Worm (Caenorhabditis elegans) whole organism, late embryonic: Measurements from ENCODE around the gene F35F10.1.

Experiments used
- C38D4.7 ChIP-seq: fragments of 200-800 bp; sonication (Bioruptor generic); optimal IDR thresholded peaks from 2 replicates; lab custom pipeline; 2018; ENCODE audit warnings: mild to moderate bottlenecking, missing genetic modification characterization, moderate library complexity, missing compliant biosample characterization
- F13H6.1 ChIP-seq: sonication (generic microtip); optimal IDR thresholded peaks from 2 replicates; lab custom pipeline; 2016; ENCODE audit warnings: missing genetic modification characterization, missing compliant biosample characterization
- K02D7.2 ChIP-seq: sonication (generic microtip); optimal IDR thresholded peaks from 2 replicates; lab custom pipeline; 2017; ENCODE audit warnings: mild to moderate bottlenecking, missing genetic modification characterization, missing compliant biosample characterization
- K09A11.1 ChIP-seq: sonication (generic microtip); optimal IDR thresholded peaks from 2 replicates; lab custom pipeline; 2017; ENCODE audit warnings: antibody characterized with exemption, mild to moderate bottlenecking, missing genetic modification characterization, missing compliant biosample characterization; ENCODE audit not compliant: insufficient read depth
- T23F11.4 ChIP-seq: fragments of 200-800 bp; sonication (Bioruptor generic); optimal IDR thresholded peaks from 2 replicates; lab custom pipeline; 2018; ENCODE audit warnings: mild to moderate bottlenecking, missing genetic modification characterization, missing compliant biosample characterization
- ama-1 ChIP-seq: fragments of 150-350 bp; optimal IDR thresholded peaks from 2 replicates; lab custom pipeline; 2014
- ceh-14 ChIP-seq: sonication (generic microtip); optimal IDR thresholded peaks from 2 replicates; lab custom pipeline; 2016; ENCODE audit warnings: missing genotype, missing genetic modification characterization, missing compliant biosample characterization
- ceh-18 ChIP-seq: sonication (generic microtip); optimal IDR thresholded peaks from 2 replicates; lab custom pipeline; 2016; ENCODE audit warnings: missing genetic modification characterization, missing compliant biosample characterization
- ceh-19 ChIP-seq: fragments of 200-800 bp; sonication (Bioruptor generic); optimal IDR thresholded peaks from 2 replicates; lab custom pipeline; 2018; ENCODE audit warnings: mild to moderate bottlenecking, missing genetic modification characterization, missing compliant biosample characterization
- ceh-2 ChIP-seq: sonication (generic microtip); optimal IDR thresholded peaks from 2 replicates; lab custom pipeline; 2016; ENCODE audit warnings: missing genotype, missing genetic modification characterization, missing compliant biosample characterization
- ceh-22 ChIP-seq: sonication (generic microtip); optimal IDR thresholded peaks from 2 replicates; lab custom pipeline; 2017; ENCODE audit warnings: missing biosample characterization, missing genetic modification characterization
- ceh-24 ChIP-seq: sonication (generic microtip); optimal IDR thresholded peaks from 2 replicates; lab custom pipeline; 2016; ENCODE audit warnings: mild to moderate bottlenecking, missing genetic modification characterization, missing compliant biosample characterization
- ceh-45 ChIP-seq: fragments of 200-800 bp; sonication (Bioruptor generic); IDR thresholded peaks from 2 replicates; pipeline ENCODE4 v1.3.6; 2022; ENCODE audit warnings: missing genetic modification reagents, missing genetic modification characterization, missing compliant biosample characterization
- ceh-48 ChIP-seq: sonication (generic microtip); optimal IDR thresholded peaks from 2 replicates; lab custom pipeline; 2016; ENCODE audit warnings: missing genetic modification characterization, inconsistent platforms, missing compliant biosample characterization
- ceh-9 ChIP-seq: sonication (generic microtip); optimal IDR thresholded peaks from 2 replicates; lab custom pipeline; 2016; ENCODE audit warnings: mild to moderate bottlenecking, missing genetic modification characterization, inconsistent platforms, missing compliant biosample characterization
- dmd-4 ChIP-seq: sonication (generic microtip); optimal IDR thresholded peaks from 2 replicates; lab custom pipeline; 2016; ENCODE audit warnings: borderline replicate concordance, missing genetic modification characterization, missing compliant biosample characterization
- elt-4 ChIP-seq: sonication (generic microtip); optimal IDR thresholded peaks from 2 replicates; lab custom pipeline; 2016; ENCODE audit warnings: missing genetic modification characterization, missing compliant biosample characterization
- ets-4 ChIP-seq: sonication (generic microtip); optimal IDR thresholded peaks from 2 replicates; lab custom pipeline; 2016; ENCODE audit warnings: missing genetic modification characterization, missing compliant biosample characterization
- fax-1 ChIP-seq: sonication (generic microtip); optimal IDR thresholded peaks from 2 replicates; lab custom pipeline; 2016; ENCODE audit warnings: missing genotype, missing genetic modification characterization, missing compliant biosample characterization
- gmeb-2 ChIP-seq: sonication (generic microtip); optimal IDR thresholded peaks from 2 replicates; lab custom pipeline; 2016; ENCODE audit warnings: missing genetic modification characterization, inconsistent platforms, missing compliant biosample characterization
- hlh-30 ChIP-seq: sonication (generic microtip); optimal IDR thresholded peaks from 2 replicates; lab custom pipeline; 2017; ENCODE audit warnings: antibody characterized with exemption, missing genetic modification characterization, missing compliant biosample characterization; ENCODE audit not compliant: insufficient read depth
- hlh-6 ChIP-seq: sonication (generic microtip); optimal IDR thresholded peaks from 2 replicates; lab custom pipeline; 2016; ENCODE audit warnings: missing genotype, missing genetic modification characterization, missing compliant biosample characterization
- lim-6 ChIP-seq: sonication (generic microtip); optimal IDR thresholded peaks from 2 replicates; lab custom pipeline; 2016; ENCODE audit warnings: missing genetic modification characterization, missing compliant biosample characterization
- lin-11 ChIP-seq: fragments of 200-800 bp; sonication (Bioruptor generic); optimal IDR thresholded peaks from 2 replicates; lab custom pipeline; 2018; ENCODE audit warnings: mild to moderate bottlenecking, missing genetic modification characterization, missing compliant biosample characterization
- madf-2 ChIP-seq: sonication (generic microtip); optimal IDR thresholded peaks from 2 replicates; lab custom pipeline; 2017; ENCODE audit warnings: missing genetic modification characterization, missing compliant biosample characterization
- mec-3 ChIP-seq: sonication (generic microtip); optimal IDR thresholded peaks from 2 replicates; lab custom pipeline; 2016; ENCODE audit warnings: borderline replicate concordance, missing genetic modification characterization, missing compliant biosample characterization
- nhr-11 ChIP-seq: fragments of 150-350 bp; optimal IDR thresholded peaks from 2 replicates; lab custom pipeline; 2014; ENCODE audit warnings: missing biosample characterization, missing genetic modification characterization
- npax-4 ChIP-seq: sonication (generic microtip); optimal IDR thresholded peaks from 2 replicates; lab custom pipeline; 2016; ENCODE audit warnings: missing genetic modification characterization, missing compliant biosample characterization
- pag-3 ChIP-seq: sonication (generic microtip); optimal IDR thresholded peaks from 2 replicates; lab custom pipeline; 2016; ENCODE audit warnings: missing compliant biosample characterization, missing genetic modification characterization, borderline replicate concordance
- pat-9 ChIP-seq: fragments of 200-800 bp; sonication (Bioruptor generic); optimal IDR thresholded peaks from 2 replicates; lab custom pipeline; 2018; ENCODE audit warnings: mild to moderate bottlenecking, missing genetic modification characterization, moderate library complexity, missing compliant biosample characterization
- pha-2 ChIP-seq: sonication (generic microtip); optimal IDR thresholded peaks from 2 replicates; lab custom pipeline; 2017; ENCODE audit warnings: mild to moderate bottlenecking, missing genetic modification characterization, missing compliant biosample characterization
- pha-4 ChIP-seq: fragments of 150-350 bp; optimal IDR thresholded peaks from 2 replicates; lab custom pipeline; 2018; ENCODE audit warnings: missing biosample characterization, missing genetic modification reagents, missing genetic modification characterization
- pqm-1 ChIP-seq: sonication (generic microtip); optimal IDR thresholded peaks from 2 replicates; lab custom pipeline; 2016; ENCODE audit warnings: missing genetic modification characterization, missing compliant biosample characterization
- syd-9 ChIP-seq: sonication (generic microtip); optimal IDR thresholded peaks from 2 replicates; lab custom pipeline; 2016; ENCODE audit warnings: mild to moderate bottlenecking, missing genetic modification characterization, moderate library complexity, missing compliant biosample characterization
- tbx-2 ChIP-seq: sonication (generic microtip); optimal IDR thresholded peaks from 2 replicates; lab custom pipeline; 2016; ENCODE audit warnings: missing genetic modification characterization, missing compliant biosample characterization
- tbx-7 ChIP-seq: sonication (generic microtip); optimal IDR thresholded peaks from 2 replicates; lab custom pipeline; 2016; ENCODE audit warnings: missing genotype, missing genetic modification characterization, missing compliant biosample characterization
- unc-3 ChIP-seq, 2 experiments: fragments of 200-800 bp in 1 of 2; sonication (Bioruptor generic) in 1 of 2; sonication (generic microtip) in 1 of 2; conservative IDR thresholded peaks in 1 of 2; optimal IDR thresholded peaks in 1 of 2; 2 replicates each; pipeline versions ENCODE4 v1.3.6 to Lab custom; 2016 to 2022; ENCODE audit warnings: missing compliant biosample characterization in 2 of 2, missing genetic modification characterization in 2 of 2, missing genetic modification reagents in 1 of 2
- unc-42 ChIP-seq: sonication (generic microtip); optimal IDR thresholded peaks from 2 replicates; lab custom pipeline; 2016; ENCODE audit warnings: missing genotype, missing genetic modification characterization, missing compliant biosample characterization
- unc-55 ChIP-seq: sonication (generic microtip); optimal IDR thresholded peaks from 2 replicates; lab custom pipeline; 2017; ENCODE audit warnings: missing biosample characterization, missing genetic modification reagents, missing genetic modification characterization
- unc-86 ChIP-seq: sonication (generic microtip); optimal IDR thresholded peaks from 2 replicates; lab custom pipeline; 2016; ENCODE audit warnings: missing genetic modification characterization, missing compliant biosample characterization
- zip-5 ChIP-seq: sonication (generic microtip); optimal IDR thresholded peaks from 2 replicates; lab custom pipeline; 2016; ENCODE audit warnings: missing genetic modification characterization, missing compliant biosample characterization
- ztf-16 ChIP-seq: sonication (generic microtip); optimal IDR thresholded peaks from 2 replicates; lab custom pipeline; 2017; ENCODE audit warnings: missing genetic modification characterization, missing compliant biosample characterization

F35F10.1 gene

DNA sequence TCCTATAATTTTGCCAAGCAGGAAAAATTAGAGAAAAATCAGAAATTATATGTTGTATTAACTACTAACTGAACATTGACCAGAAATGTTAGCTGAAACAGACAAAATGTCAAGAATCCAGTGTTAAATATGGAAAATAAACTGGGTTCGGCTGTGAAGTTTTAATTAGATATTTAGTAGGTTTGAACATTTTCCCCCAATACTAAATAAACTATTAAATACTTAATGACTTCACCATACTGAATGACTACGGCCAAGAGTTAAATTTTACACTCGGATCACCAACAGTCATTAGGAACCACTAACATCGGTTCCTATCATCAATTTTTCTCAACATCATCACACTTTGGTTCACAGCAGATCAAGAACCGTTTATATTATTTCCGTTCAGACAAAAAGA lies 20.7 kb upstream of the F35F10.1 start:
- no peak for TF ChIP-seq pat-9 (tag; lab: Kevin White, UChicago)
- TF ChIP-seq mec-3 (tag; lab: Kevin White, UChicago), result no peak
- TF ChIP-seq ceh-14, result no peak
- no peak for TF ChIP-seq ama-1 (lab: Kevin White, UChicago)

DNA sequence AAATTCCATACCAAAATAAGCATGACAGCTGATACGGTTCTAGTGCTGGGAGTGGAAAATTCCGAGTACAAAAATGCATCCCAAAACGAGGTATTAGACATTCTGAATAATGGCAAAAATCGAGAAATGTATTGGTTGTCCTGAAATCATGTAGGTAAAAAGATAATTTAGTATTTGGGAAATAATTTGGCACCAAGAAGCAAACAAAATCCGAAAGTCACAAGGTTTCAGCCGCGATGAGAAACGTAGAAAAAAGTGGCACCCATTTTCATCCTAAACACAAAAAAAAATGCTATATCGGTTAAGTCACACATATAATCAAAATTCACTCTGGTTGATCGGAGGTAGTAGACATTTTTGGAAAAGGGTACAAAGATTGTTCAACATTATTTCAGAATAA lies 18.3 kb upstream of the F35F10.1 start, which contains the start of gene srx-122:
srx-122 (minus strand) TSS at position 101 of the 400 bp plus-strand sequence.
- TF ChIP-seq pqm-1 (no peak), hlh-30 (tag; lab: Kevin White, UChicago) (no peak), hlh-6 (tag; lab: Kevin White, UChicago) (no peak), lim-6 (tag; lab: Kevin White, UChicago) (no peak), zip-5 (no peak), syd-9 (tag; lab: Kevin White, UChicago) (no peak), unc-86 (no peak), K02D7.2 (no peak), lin-11 (tag; lab: Kevin White, UChicago) (no peak), pha-4 (tag; lab: Kevin White, UChicago) (no peak), nhr-11 (tag; lab: Kevin White, UChicago) (no peak), madf-2 (tag; lab: Kevin White, UChicago) (no peak), ceh-24 (tag; lab: Kevin White, UChicago) (no peak), ceh-45 (GFP tag; lab: Robert Waterston, UW) (no peak), tbx-2 (no peak), ceh-19 (GFP tag; lab: Kevin White, UChicago) (no peak), fax-1 (tag; lab: Kevin White, UChicago) (no peak), ceh-9 (tag; lab: Kevin White, UChicago) (no peak), tbx-7 (tag; lab: Kevin White, UChicago) (no peak), npax-4 (no peak)

DNA sequence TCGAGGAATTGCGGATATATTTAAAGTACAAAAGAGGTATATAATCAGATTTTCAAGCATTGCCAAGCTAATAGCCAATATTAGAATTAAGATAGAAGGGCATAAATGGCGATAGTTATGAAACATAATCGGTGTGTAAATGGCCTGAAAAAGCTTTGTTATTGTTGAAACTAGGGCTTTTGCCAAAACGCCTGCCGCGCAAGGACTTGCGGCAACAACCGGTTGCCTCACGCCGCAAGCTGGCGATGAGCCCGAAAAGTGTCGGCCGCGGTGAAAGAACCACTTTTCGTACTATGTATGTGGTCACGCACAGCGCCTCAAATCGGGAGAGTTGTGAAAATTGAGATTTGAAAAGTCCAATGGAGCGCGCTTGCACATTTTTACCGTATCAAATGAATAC lies 16.7 kb upstream of the F35F10.1 start:
- TF ChIP-seq K02D7.2 (no peak), ceh-22 (no peak), ceh-48 (tag; lab: Kevin White, UChicago) (no peak)

DNA sequence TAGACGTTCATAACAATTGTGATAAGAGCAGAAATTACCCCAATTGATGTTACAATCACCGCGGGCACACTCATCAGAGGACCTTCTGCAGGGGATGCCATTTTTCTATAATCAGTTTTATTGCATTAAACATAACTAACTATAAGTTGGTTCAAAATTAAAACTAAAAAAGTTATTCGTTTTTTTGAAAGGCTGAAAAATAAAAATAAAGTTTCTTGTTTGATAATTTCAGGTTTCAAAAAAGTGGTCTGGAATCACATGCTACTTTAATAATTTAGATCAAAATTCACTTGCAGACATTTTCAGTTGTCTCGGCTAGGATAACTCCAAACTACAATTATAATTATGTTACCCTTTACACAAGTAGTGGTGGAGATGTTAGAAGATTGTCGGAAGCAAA lies 14.2 kb upstream of the F35F10.1 start, which contains the start of gene srbc-1:
srbc-1 (minus strand) TSS at position 101 of the 400 bp plus-strand sequence.
- no peak for TF ChIP-seq dmd-4 (tag; lab: Kevin White, UChicago)
- TF ChIP-seq fax-1 (tag; lab: Kevin White, UChicago), result no peak
- TF ChIP-seq K02D7.2, result no peak
- TF ChIP-seq ztf-16 (tag; lab: Kevin White, UChicago), result no peak
- no peak for TF ChIP-seq unc-3 (GFP tag; conservative IDR thresholded peaks at IDR 0.05; lab: Robert Waterston, UW)
- no peak for TF ChIP-seq unc-3 (tag; optimal IDR thresholded peaks at IDR 0.05; lab: Kevin White, UChicago)
- no peak for TF ChIP-seq K09A11.1 (tag; lab: Kevin White, UChicago)
- TF ChIP-seq ceh-24 (tag; lab: Kevin White, UChicago), result no peak
- TF ChIP-seq syd-9 (tag; lab: Kevin White, UChicago), result no peak
- TF ChIP-seq pag-3 (tag; lab: Kevin White, UChicago), result no peak
- no peak for TF ChIP-seq unc-42 (tag; lab: Kevin White, UChicago)
- no peak for TF ChIP-seq ets-4 (tag; lab: Kevin White, UChicago)
- no peak for TF ChIP-seq zip-5
- TF ChIP-seq ceh-45 (GFP tag; lab: Robert Waterston, UW), result no peak

DNA sequence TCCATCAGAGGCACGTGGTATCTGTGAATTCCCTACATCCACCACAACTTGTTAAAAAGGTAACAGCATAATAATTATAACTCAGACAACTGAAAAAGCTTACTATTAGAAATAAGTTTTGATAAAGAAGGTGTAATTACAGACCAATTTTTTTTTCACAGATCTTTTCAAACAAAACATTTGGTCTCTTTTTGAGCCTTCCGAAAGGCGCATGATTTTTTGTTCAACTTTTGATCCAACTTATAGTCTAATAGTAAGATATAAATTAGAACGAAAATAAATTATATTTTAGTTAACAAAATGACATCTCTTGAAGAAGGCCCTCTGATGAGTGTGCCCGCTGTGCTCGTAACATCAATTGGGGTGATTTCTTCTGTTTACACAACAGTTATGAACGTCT lies 7.9 kb upstream of the F35F10.1 start, which contains the start of gene srbc-3:
srbc-3 (plus strand) TSS at position 301 of the 400 bp plus-strand sequence.
- TF ChIP-seq pha-2 (tag; lab: Kevin White, UChicago) (no peak), F13H6.1 (tag; lab: Kevin White, UChicago) (no peak), unc-55 (GFP tag; lab: Kevin White, UChicago) (no peak), ceh-2 (no peak), ztf-16 (tag; lab: Kevin White, UChicago) (no peak), gmeb-2 (no peak), ceh-19 (GFP tag; lab: Kevin White, UChicago) (no peak), unc-42 (tag; lab: Kevin White, UChicago) (no peak), fax-1 (tag; lab: Kevin White, UChicago) (no peak), C38D4.7 (GFP tag; lab: Kevin White, UChicago) (no peak), pat-9 (tag; lab: Kevin White, UChicago) (no peak), hlh-30 (tag; lab: Kevin White, UChicago) (no peak), T23F11.4 (GFP tag; lab: Kevin White, UChicago) (no peak), dmd-4 (tag; lab: Kevin White, UChicago) (no peak), elt-4 (tag; lab: Kevin White, UChicago) (no peak), tbx-2 (no peak), mec-3 (tag; lab: Kevin White, UChicago) (no peak), ceh-18 (tag; lab: Kevin White, UChicago) (no peak)
